Worm (Caenorhabditis elegans): ENCODE measurements around the gene srx-51.

- no peak for TF ChIP-seq ceh-9 (tag; optimal IDR thresholded peaks at IDR 0.05)
- TF ChIP-seq R02D3.7 (tag; optimal IDR thresholded peaks at IDR 0.05), result no peak
- TF ChIP-seq fos-1 (tag; optimal IDR thresholded peaks at IDR 0.05), result no peak
- no peak for TF ChIP-seq nhr-11 (tag; optimal IDR thresholded peaks at IDR 0.05)
- TF ChIP-seq elt-1 (tag; optimal IDR thresholded peaks at IDR 0.05), result no peak
Measured at ce11 chrV:15272263-15272662, 9.4 kb upstream of the srx-51 start, which contains the start of gene T10H4.4.
